Fruit fly (Drosophila melanogaster): ENCODE measurements around the gene CG32801.

DNA sequence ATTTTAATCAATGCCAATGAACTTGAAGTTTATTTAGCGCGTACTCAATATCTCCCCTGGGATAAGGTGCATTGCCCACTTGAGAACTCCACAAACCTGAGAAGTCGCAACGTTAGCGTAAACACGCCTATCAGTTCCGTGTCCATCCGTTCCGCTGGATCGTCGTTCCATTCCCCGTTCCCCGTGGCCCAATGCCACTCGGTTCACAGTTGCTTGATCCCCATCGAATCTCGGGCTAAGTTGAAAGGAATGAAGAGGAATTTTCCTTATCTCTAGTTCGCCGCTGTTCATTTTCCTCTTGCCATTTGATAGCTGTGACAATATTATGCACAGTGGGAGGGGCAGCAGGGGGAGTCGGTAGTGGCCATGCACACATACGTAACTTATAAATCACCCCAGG lies 42.3 kb upstream of the CG32801 start:
- TF ChIP-seq insv (optimal IDR thresholded peaks at IDR 0.05) (no peak), psq (optimal IDR thresholded peaks at IDR 0.05) (no peak), h (optimal IDR thresholded peaks at IDR 0.05) (no peak), ttk (optimal IDR thresholded peaks at IDR 0.05) (no peak)
